Worm (Caenorhabditis elegans): ENCODE measurements around the gene T24C4.3.

T24C4.3 gene

ce11 chrIII:841177-841576 lies 31.1 kb downstream of the T24C4.3 start, which contains the start of gene K02F3.9:
Gene K02F3.9, minus strand, starts transcription at chrIII:841366.
- TF ChIP-seq hif-1 (tag; optimal IDR thresholded peaks at IDR 0.05) = no peak
- peak; percentile 2 for TF ChIP-seq hlh-30 (tag; optimal IDR thresholded peaks at IDR 0.05; ENCODE audit: insufficient read depth)

DNA sequence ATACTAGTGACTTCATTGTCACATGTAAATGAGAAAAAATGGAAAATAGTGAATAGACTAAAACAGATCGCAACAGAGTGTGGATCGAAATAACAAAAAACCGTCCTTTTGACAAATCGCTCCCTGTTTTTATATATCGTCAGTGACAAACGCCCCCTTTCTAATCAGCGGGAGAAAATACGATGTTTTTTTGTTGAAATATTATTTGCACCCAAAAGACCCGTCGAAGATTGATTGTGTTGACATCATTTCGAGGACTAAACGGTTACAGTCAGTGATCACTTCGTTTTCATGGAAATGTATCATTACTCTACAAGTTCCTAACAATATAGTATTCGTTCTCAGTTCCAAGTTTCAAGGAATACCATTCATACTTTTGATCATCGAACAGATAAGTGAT lies 32.8 kb downstream of the T24C4.3 start, which contains the start of gene dos-3:
Gene dos-3 (minus strand): TSS at position 101 of the 400 bp plus-strand sequence.
- TF ChIP-seq F49E8.2 (tag; optimal IDR thresholded peaks at IDR 0.05; ENCODE audit: borderline replicate concordance) (no peak), nhr-42 (GFP tag; IDR thresholded peaks at IDR 0.05) (no peak), zip-2 (tag; optimal IDR thresholded peaks at IDR 0.05) (no peak), nhr-25 (tag; optimal IDR thresholded peaks at IDR 0.05; ENCODE audit: borderline replicate concordance, insufficient read depth) (no peak), ces-1 (GFP tag; optimal IDR thresholded peaks at IDR 0.05) (no peak), egl-27 (tag; optimal IDR thresholded peaks at IDR 0.05) (no peak), daf-19 (GFP tag; conservative IDR thresholded peaks at IDR 0.05) (no peak), D1046.2 (GFP tag; IDR thresholded peaks at IDR 0.05) (no peak), spr-1 (tag; optimal IDR thresholded peaks at IDR 0.05) (no peak), nhr-6 (tag; optimal IDR thresholded peaks at IDR 0.05) (no peak), mxl-3 (GFP tag; optimal IDR thresholded peaks at IDR 0.05) (no peak), T20F7.1 (GFP tag; optimal IDR thresholded peaks at IDR 0.05) (no peak), zip-11 (GFP tag; IDR thresholded peaks at IDR 0.05) (no peak), ctbp-1 (GFP tag; IDR thresholded peaks at IDR 0.05) (no peak), zfp-2 (tag; optimal IDR thresholded peaks at IDR 0.05) (no peak)

ce11 chrIII:835713-836278 lies 36.5 kb downstream of the T24C4.3 start:
- TF ChIP-seq hlh-11 (tag; optimal IDR thresholded peaks at IDR 0.05) (peak; percentile 86), nhr-77 (tag; optimal IDR thresholded peaks at IDR 0.05) (peak; percentile 98), egl-27 (tag; optimal IDR thresholded peaks at IDR 0.05) (no peak), zfp-2 (tag; optimal IDR thresholded peaks at IDR 0.05) (peak; percentile 39), Y75B8A.6 (GFP tag; IDR thresholded peaks at IDR 0.05) (peak; percentile 99), spr-3 (GFP tag; optimal IDR thresholded peaks at IDR 0.05) (peak; percentile 88), vab-7 (GFP tag; IDR thresholded peaks at IDR 0.05) (peak; percentile 93; the same call in 1 of the 2 replicates), daf-12 (tag; optimal IDR thresholded peaks at IDR 0.05) (no peak), skn-1 (tag; optimal IDR thresholded peaks at IDR 0.05) (peak; percentile 20), aha-1 (tag) (peak; percentile 99), zip-11 (GFP tag; IDR thresholded peaks at IDR 0.05) (no peak), gei-8 (GFP tag; optimal IDR thresholded peaks at IDR 0.05) (peak; percentile 96), ZK546.5 (tag; optimal IDR thresholded peaks at IDR 0.05) (peak in 1 of 2 experiments; percentile 45), madf-5 (GFP tag; IDR thresholded peaks at IDR 0.05) (peak; percentile 77 to 95; a peak in 3 of 4 replicates), lsy-2 (tag; optimal IDR thresholded peaks at IDR 0.05) (peak; percentile 66 to 69), rbr-2 (tag; optimal IDR thresholded peaks at IDR 0.05) (peak; percentile 47), arid-1 (GFP tag; conservative IDR thresholded peaks at IDR 0.05) (peak; percentile 98), F44E2.7 (GFP tag; IDR thresholded peaks at IDR 0.05) (0 out of 2 replicates have a peak, but pooled peaks have one; percentile 58), F10B5.3 (tag; optimal IDR thresholded peaks at IDR 0.05) (peak; percentile 16), jun-1 (tag; optimal IDR thresholded peaks at IDR 0.05) (peak; percentile 94), madf-9 (GFP tag; conservative IDR thresholded peaks at IDR 0.05) (peak; percentile 72), snpc-1.2 (GFP tag; IDR thresholded peaks at IDR 0.05) (peak; percentile 84), daf-19 (GFP tag; conservative IDR thresholded peaks at IDR 0.05) (0 out of 2 replicates have a peak, but pooled peaks have one; percentile 79), php-3 (GFP tag; IDR thresholded peaks at IDR 0.05) (peak; percentile 94), mes-2 (tag; optimal IDR thresholded peaks at IDR 0.05; ENCODE audit: poor library complexity, severe bottlenecking) (peak; percentile 77), nhr-76 (tag; optimal IDR thresholded peaks at IDR 0.05) (no peak), nhr-41 (GFP tag; IDR thresholded peaks at IDR 0.05) (peak; percentile 96), nhr-25 (tag; optimal IDR thresholded peaks at IDR 0.05; ENCODE audit: borderline replicate concordance, insufficient read depth) (peak; percentile 84), dpl-1 (GFP tag; optimal IDR thresholded peaks at IDR 0.05) (no peak), egl-43 (GFP tag; IDR thresholded peaks at IDR 0.05) (peak; percentile 96), lin-39 (tag; optimal IDR thresholded peaks at IDR 0.05) (no peak), lin-29 (GFP tag; IDR thresholded peaks at IDR 0.05) (peak; percentile 83), unc-62 (GFP tag; optimal IDR thresholded peaks at IDR 0.05 in 1 of 2) (no peak), unc-62 (tag; optimal IDR thresholded peaks at IDR 0.05) (no peak)
